Fruit fly (Drosophila melanogaster) whole organism, prepupa: Measurements from ENCODE around the gene Pfdn1.
A peak's percentile ranks its signal among the peaks of the same experiment; 100 is the strongest.

ENCODE experiments used
- Blimp-1 ChIP-seq: fragments of 200-800 bp; sonication (Bioruptor generic); optimal IDR thresholded peaks from 3 replicates; lab custom pipeline; 2017; ENCODE audit warnings: missing biosample characterization, missing genetic modification characterization, mild to moderate bottlenecking, moderate library complexity, missing genetic modification reagents
- CG10631 ChIP-seq: fragments of 200-800 bp; sonication (Bioruptor generic); optimal IDR thresholded peaks from 2 replicates; lab custom pipeline; 2016; ENCODE audit warnings: missing biosample characterization, missing genetic modification characterization
- CG10669 ChIP-seq: fragments of 200-800 bp; sonication (Bioruptor generic); optimal IDR thresholded peaks from 3 replicates; lab custom pipeline; 2018; ENCODE audit warnings: missing biosample characterization, mild to moderate bottlenecking, missing genetic modification characterization, moderate library complexity
- CG1621 ChIP-seq: fragments of 200-800 bp; sonication (Bioruptor generic); optimal IDR thresholded peaks from 3 replicates; lab custom pipeline; 2018; ENCODE audit warnings: missing biosample characterization, mild to moderate bottlenecking, missing genetic modification characterization
- CG16779 ChIP-seq: fragments of 200-800 bp; sonication (Bioruptor generic); optimal IDR thresholded peaks from 3 replicates; lab custom pipeline; 2017; ENCODE audit warnings: missing biosample characterization, mild to moderate bottlenecking, missing genetic modification characterization
- CG3032 ChIP-seq: fragments of 200-800 bp; optimal IDR thresholded peaks from 2 replicates; lab custom pipeline; 2019; ENCODE audit warnings: missing biosample characterization, mild to moderate bottlenecking, missing genetic modification characterization, moderate library complexity
- CG31627 ChIP-seq: fragments of 200-800 bp; sonication (Bioruptor generic); optimal IDR thresholded peaks from 3 replicates; lab custom pipeline; 2016; ENCODE audit warnings: missing biosample characterization, missing genetic modification characterization
- CG3919 ChIP-seq: fragments of 200-800 bp; sonication (Bioruptor generic); optimal IDR thresholded peaks from 3 replicates; lab custom pipeline; 2016; ENCODE audit warnings: missing biosample characterization, missing genetic modification characterization
- CG6276 ChIP-seq: fragments of 200-800 bp; sonication (Bioruptor generic); optimal IDR thresholded peaks from 2 replicates; lab custom pipeline; 2017; ENCODE audit warnings: missing biosample characterization, mild to moderate bottlenecking, missing genetic modification characterization
- CG6854 ChIP-seq: fragments of 200-800 bp; sonication (Bioruptor generic); optimal IDR thresholded peaks from 2 replicates; lab custom pipeline; 2017; ENCODE audit warnings: missing biosample characterization, mild to moderate bottlenecking, missing genetic modification characterization
- CG7368 ChIP-seq: fragments of 200-800 bp; sonication (Bioruptor generic); optimal IDR thresholded peaks from 3 replicates; lab custom pipeline; 2016; ENCODE audit warnings: missing biosample characterization, missing genetic modification characterization
- CG8119 ChIP-seq: fragments of 200-800 bp; sonication (Bioruptor generic); IDR thresholded peaks from 3 replicates; pipeline ENCODE4 v1.3.6; 2022; ENCODE audit warnings: missing biosample characterization, missing genetic modification characterization
- CG9139 ChIP-seq: fragments of 200-800 bp; sonication (Bioruptor generic); optimal IDR thresholded peaks from 3 replicates; lab custom pipeline; 2017; ENCODE audit warnings: missing biosample characterization, mild to moderate bottlenecking, missing genetic modification characterization
- Eip78C ChIP-seq: fragments of 200-800 bp; sonication (Bioruptor generic); peaks from one replicate; lab custom pipeline; 2016; ENCODE audit warnings: missing biosample characterization, missing genetic modification characterization
- Eip93F ChIP-seq: fragments of 200-800 bp; sonication (Bioruptor generic); optimal IDR thresholded peaks from 2 replicates; lab custom pipeline; 2016; ENCODE audit warnings: missing biosample characterization, mild to moderate bottlenecking, missing genetic modification characterization
- Ets21C ChIP-seq: fragments of 200-800 bp; sonication (Bioruptor generic); optimal IDR thresholded peaks from 3 replicates; lab custom pipeline; 2016; ENCODE audit warnings: missing biosample characterization, missing genetic modification characterization
- Ets96B ChIP-seq: fragments of 200-800 bp; optimal IDR thresholded peaks from 2 replicates; lab custom pipeline; 2019; ENCODE audit warnings: missing biosample characterization, mild to moderate bottlenecking, missing genetic modification characterization, moderate library complexity
- Gug ChIP-seq: fragments of 200-800 bp; sonication (Bioruptor generic); IDR thresholded peaks from 2 replicates; pipeline ENCODE4 v1.3.6; 2022; ENCODE audit warnings: missing biosample characterization, missing genetic modification characterization
- Hr39 ChIP-seq: fragments of 200-800 bp; sonication (Bioruptor generic); optimal IDR thresholded peaks from 2 replicates; lab custom pipeline; 2016; ENCODE audit warnings: missing biosample characterization, missing genetic modification characterization
- Hr4 ChIP-seq: fragments of 200-800 bp; sonication (Bioruptor generic); optimal IDR thresholded peaks from 3 replicates; lab custom pipeline; 2016; ENCODE audit warnings: missing biosample characterization, missing genetic modification characterization
- Met ChIP-seq: fragments of 200-800 bp; sonication (Bioruptor generic); optimal IDR thresholded peaks from 3 replicates; lab custom pipeline; 2016; ENCODE audit warnings: missing biosample characterization, missing genetic modification characterization
- OdsH ChIP-seq: fragments of 200-800 bp; sonication (Bioruptor generic); optimal IDR thresholded peaks from 3 replicates; lab custom pipeline; 2016; ENCODE audit warnings: missing biosample characterization, missing genetic modification characterization
- Sox14 ChIP-seq: fragments of 200-800 bp; sonication (Bioruptor generic); optimal IDR thresholded peaks from 3 replicates; lab custom pipeline; 2016; ENCODE audit warnings: missing biosample characterization, missing genetic modification characterization
- Sox15 ChIP-seq: fragments of 200-800 bp; sonication (Bioruptor generic); optimal IDR thresholded peaks from 3 replicates; lab custom pipeline; 2016; ENCODE audit warnings: missing biosample characterization, missing genetic modification characterization
- acj6 ChIP-seq: fragments of 200-800 bp; sonication (Bioruptor generic); optimal IDR thresholded peaks from 3 replicates; lab custom pipeline; 2016; ENCODE audit warnings: missing biosample characterization, missing genetic modification characterization
- dac ChIP-seq: fragments of 200-800 bp; sonication (Bioruptor generic); optimal IDR thresholded peaks from 2 replicates; lab custom pipeline; 2017; ENCODE audit warnings: missing biosample characterization, mild to moderate bottlenecking, missing genetic modification characterization
- dsx ChIP-seq: fragments of 200-800 bp; optimal IDR thresholded peaks from 3 replicates; lab custom pipeline; 2019; ENCODE audit warnings: missing biosample characterization, mild to moderate bottlenecking, missing genetic modification characterization, moderate library complexity; ENCODE audit not compliant: poor library complexity, severe bottlenecking
- eg ChIP-seq: fragments of 200-800 bp; sonication (Bioruptor generic); IDR thresholded peaks from 3 replicates; pipeline ENCODE4 v1.3.6; 2022; ENCODE audit warnings: missing biosample characterization, missing genetic modification characterization
- fkh ChIP-seq: fragments of 200-800 bp; sonication (Bioruptor generic); optimal IDR thresholded peaks from 3 replicates; lab custom pipeline; 2017; ENCODE audit warnings: missing biosample characterization, mild to moderate bottlenecking, missing genetic modification characterization, moderate library complexity
- pdm3 ChIP-seq: fragments of 200-800 bp; sonication (Bioruptor generic); optimal IDR thresholded peaks from 3 replicates; lab custom pipeline; 2016; ENCODE audit warnings: missing biosample characterization, missing genetic modification characterization
- svp ChIP-seq: fragments of 200-800 bp; sonication (Bioruptor generic); peaks from one replicate; lab custom pipeline; 2016; ENCODE audit warnings: missing biosample characterization, missing genetic modification characterization
- topi ChIP-seq: fragments of 200-800 bp; sonication (Bioruptor generic); optimal IDR thresholded peaks from 3 replicates; lab custom pipeline; 2016; ENCODE audit warnings: missing biosample characterization, missing genetic modification characterization
- vri ChIP-seq: fragments of 200-800 bp; sonication (Bioruptor generic); optimal IDR thresholded peaks from 3 replicates; lab custom pipeline; 2016; ENCODE audit warnings: missing biosample characterization, mild to moderate bottlenecking, missing genetic modification characterization

Pfdn1 gene

dm6 chr2L:6082936-6083627, 14.2 kb downstream of the Pfdn1 start:
- TF ChIP-seq CG10631 (GFP tag; lab: Kevin White, UChicago): no peak
- peak; percentile 59 for TF ChIP-seq Eip78C (GFP tag; lab: Kevin White, UChicago)
- TF ChIP-seq svp (GFP tag; lab: Kevin White, UChicago): peak; percentile 35
- no peak for TF ChIP-seq Sox14 (GFP tag; lab: Kevin White, UChicago)
- no peak for TF ChIP-seq CG8119
- TF ChIP-seq CG16779: peak; percentile 39
- peak; percentile 94 for TF ChIP-seq fkh (GFP tag; lab: Kevin White, UChicago)
- TF ChIP-seq vri (GFP tag; lab: Kevin White, UChicago): peak; percentile 82
- TF ChIP-seq Ets21C (GFP tag; lab: Kevin White, UChicago): no peak
- TF ChIP-seq eg: no peak
- TF ChIP-seq, all 60 proteins: peak for 5

- no peak for TF ChIP-seq CG6276 (GFP tag; lab: Kevin White, UChicago)
- no peak for TF ChIP-seq CG3032 (tag; lab: Kevin White, UChicago)
- TF ChIP-seq vri (GFP tag; lab: Kevin White, UChicago): peak; percentile 6
- no peak for TF ChIP-seq dsx
- no peak for TF ChIP-seq Hr4 (GFP tag; lab: Kevin White, UChicago)
- no peak for TF ChIP-seq pdm3 (GFP tag; lab: Kevin White, UChicago)
- TF ChIP-seq svp (GFP tag; lab: Kevin White, UChicago): peak; percentile 68
Measured at dm6 chr2L:6084694-6085093, 15.8 kb downstream of the Pfdn1 start.

- TF ChIP-seq Met (GFP tag; lab: Kevin White, UChicago): no peak
- no peak for TF ChIP-seq CG7368 (GFP tag; lab: Kevin White, UChicago)
- no peak for TF ChIP-seq CG3919 (GFP tag; lab: Kevin White, UChicago)
- TF ChIP-seq Ets96B: no peak
- peak; percentile 69 for TF ChIP-seq svp (GFP tag; lab: Kevin White, UChicago)
- no peak for TF ChIP-seq CG1621
- no peak for TF ChIP-seq CG10669 (GFP tag; lab: Kevin White, UChicago)
- TF ChIP-seq Eip93F: no peak
- TF ChIP-seq Sox15: no peak
- no peak for TF ChIP-seq acj6 (GFP tag; lab: Kevin White, UChicago)
- TF ChIP-seq OdsH (GFP tag; lab: Kevin White, UChicago): no peak
- peak; percentile 50 for TF ChIP-seq fkh (GFP tag; lab: Kevin White, UChicago)
- no peak for TF ChIP-seq Ets21C (GFP tag; lab: Kevin White, UChicago)
- TF ChIP-seq topi (GFP tag; lab: Kevin White, UChicago): no peak
- TF ChIP-seq dsx: no peak
- peak; percentile 68 for TF ChIP-seq vri (GFP tag; lab: Kevin White, UChicago)
- TF ChIP-seq CG3032 (tag; lab: Kevin White, UChicago): no peak
- no peak for TF ChIP-seq Sox14 (GFP tag; lab: Kevin White, UChicago)
- TF ChIP-seq Gug: no peak
- no peak for TF ChIP-seq CG31627 (GFP tag; lab: Kevin White, UChicago)
- no peak for TF ChIP-seq Blimp-1 (GFP tag; lab: Kevin White, UChicago)
- TF ChIP-seq, all 60 proteins: peak for 3
Measured at dm6 chr2L:6085733-6086317, 16.9 kb downstream of the Pfdn1 start.

- no peak for TF ChIP-seq Ets96B
- peak; percentile 66 for TF ChIP-seq Met (GFP tag; lab: Kevin White, UChicago)
- no peak for TF ChIP-seq CG9139 (GFP tag; lab: Kevin White, UChicago)
- TF ChIP-seq Hr39 (GFP tag; lab: Kevin White, UChicago): peak; percentile 48
- TF ChIP-seq CG31627 (GFP tag; lab: Kevin White, UChicago): peak; percentile 26
- no peak for TF ChIP-seq dac (GFP tag; lab: Kevin White, UChicago)
- TF ChIP-seq Blimp-1 (GFP tag; lab: Kevin White, UChicago): peak; percentile 65
- TF ChIP-seq CG6854: no peak
- TF ChIP-seq vri (GFP tag; lab: Kevin White, UChicago): peak; percentile 42
- no peak for TF ChIP-seq Sox14 (GFP tag; lab: Kevin White, UChicago)
- peak; percentile 35 for TF ChIP-seq Eip78C (GFP tag; lab: Kevin White, UChicago)
Measured at dm6 chr2L:6086771-6087170, 17.9 kb downstream of the Pfdn1 start.
